Fruit fly (Drosophila melanogaster): ENCODE measurements around the gene CG14355.

DNA sequence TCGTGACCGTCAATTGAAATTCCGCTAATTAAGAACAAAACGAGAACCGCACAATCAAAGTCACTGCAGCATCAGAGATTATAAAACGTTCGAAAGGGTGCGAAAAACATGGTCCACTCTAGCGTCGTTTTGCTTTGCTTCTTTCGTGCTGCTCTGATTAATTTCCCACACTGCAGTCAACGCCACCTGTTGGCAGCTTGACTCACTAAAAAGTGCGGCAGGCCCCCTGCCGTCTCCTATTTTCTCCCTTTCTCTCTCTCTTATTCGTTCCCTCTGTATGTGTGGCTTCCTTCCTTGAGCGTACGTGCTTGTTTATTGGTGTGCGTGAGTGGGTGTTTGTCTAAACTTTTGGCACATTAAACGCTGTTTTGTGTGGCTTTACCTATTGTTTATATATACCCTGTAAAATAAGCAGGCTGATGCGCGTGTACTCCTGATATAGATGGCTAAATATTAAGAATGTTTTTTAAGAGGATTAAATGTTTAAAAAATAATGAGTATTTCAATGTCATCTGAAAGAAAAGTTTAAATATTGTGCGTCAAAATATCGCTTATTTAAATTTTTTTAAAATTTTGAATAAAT is 53.1 kb downstream of the CG14355 start:
- no peak for TF ChIP-seq psq (optimal IDR thresholded peaks at IDR 0.05)
- TF ChIP-seq h (optimal IDR thresholded peaks at IDR 0.05): no peak
- TF ChIP-seq ttk (optimal IDR thresholded peaks at IDR 0.05): no peak
- TF ChIP-seq insv (optimal IDR thresholded peaks at IDR 0.05): no peak

Data from Kc167 (cell line).